Worm (Caenorhabditis elegans): ENCODE data around the gene fbxa-182.

The fbxa-182 gene

ce11 chrII:2403984-2404383, 8.6 kb downstream of the fbxa-182 start, which contains the start of gene F16G10.1:
Gene F16G10.1, plus strand, starts transcription at chrII:2404284.
- no peak for TF ChIP-seq flt-1 (GFP tag; IDR thresholded peaks at IDR 0.05)
- TF ChIP-seq ceh-36 (tag; optimal IDR thresholded peaks at IDR 0.05), result no peak
- TF ChIP-seq tbx-11 (GFP tag; IDR thresholded peaks at IDR 0.05), result no peak
- TF ChIP-seq tbx-37 (GFP tag; conservative IDR thresholded peaks at IDR 0.05), result no peak
- TF ChIP-seq pes-1 (GFP tag; IDR thresholded peaks at IDR 0.05), result no peak
- no peak for TF ChIP-seq hmbx-1 (tag; optimal IDR thresholded peaks at IDR 0.05)
- no peak for TF ChIP-seq tra-4 (tag; optimal IDR thresholded peaks at IDR 0.05)
- TF ChIP-seq aly-1 (tag; optimal IDR thresholded peaks at IDR 0.05), result no peak
- no peak for TF ChIP-seq sea-1 (GFP tag; conservative IDR thresholded peaks at IDR 0.05)
- TF ChIP-seq B0310.2 (tag; optimal IDR thresholded peaks at IDR 0.05), result no peak

ce11 chrII:2399810-2400209, 12.7 kb downstream of the fbxa-182 start:
- TF ChIP-seq hmg-4 (GFP tag; optimal IDR thresholded peaks at IDR 0.05) (no peak), sea-1 (GFP tag; conservative IDR thresholded peaks at IDR 0.05) (no peak), tbx-37 (GFP tag; conservative IDR thresholded peaks at IDR 0.05) (no peak), aly-1 (tag; optimal IDR thresholded peaks at IDR 0.05) (no peak), ama-1 (optimal IDR thresholded peaks at IDR 0.05) (no peak), hnd-1 (tag; optimal IDR thresholded peaks at IDR 0.05) (no peak), ceh-13 (GFP tag; optimal IDR thresholded peaks at IDR 0.05) (no peak), B0310.2 (tag; optimal IDR thresholded peaks at IDR 0.05) (no peak), hmbx-1 (tag; optimal IDR thresholded peaks at IDR 0.05) (no peak), F13C5.2 (tag; optimal IDR thresholded peaks at IDR 0.05) (no peak), ceh-36 (tag; optimal IDR thresholded peaks at IDR 0.05) (no peak), ets-7 (tag; optimal IDR thresholded peaks at IDR 0.05) (no peak), tbx-11 (GFP tag; IDR thresholded peaks at IDR 0.05) (no peak), flt-1 (GFP tag; IDR thresholded peaks at IDR 0.05) (no peak), tra-4 (tag; optimal IDR thresholded peaks at IDR 0.05) (no peak), scrt-1 (GFP tag; IDR thresholded peaks at IDR 0.05) (no peak), pes-1 (GFP tag; IDR thresholded peaks at IDR 0.05) (no peak)

DNA sequence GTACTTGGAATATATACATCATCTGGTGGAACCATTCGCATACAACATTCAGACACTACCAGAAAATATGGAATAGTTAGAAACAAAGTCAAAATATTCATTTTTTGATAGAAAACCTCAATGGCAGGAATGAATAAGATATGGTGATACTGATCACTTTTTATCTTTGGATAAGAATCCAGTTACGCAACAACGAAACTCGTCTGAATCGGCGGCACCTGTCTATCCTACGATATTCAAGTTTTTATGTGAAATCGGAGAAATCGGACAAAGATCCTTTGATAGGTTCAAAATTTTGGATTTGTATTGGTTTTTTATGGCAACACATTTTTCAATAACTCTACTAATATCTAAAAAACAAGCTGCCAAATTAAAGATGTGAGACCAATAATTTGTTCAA, 13.7 kb downstream of the fbxa-182 start, which contains the start of gene F16G10.14:
Gene F16G10.14 (minus strand): TSS at position 101 of the 400 bp plus-strand sequence.
- no peak for TF ChIP-seq B0310.2 (tag; optimal IDR thresholded peaks at IDR 0.05)
- no peak for TF ChIP-seq F13C5.2 (tag; optimal IDR thresholded peaks at IDR 0.05)
- TF ChIP-seq flt-1 (GFP tag; IDR thresholded peaks at IDR 0.05), result no peak

- TF ChIP-seq scrt-1 (GFP tag; IDR thresholded peaks at IDR 0.05) (no peak), sea-1 (GFP tag; conservative IDR thresholded peaks at IDR 0.05) (no peak), hmbx-1 (tag; optimal IDR thresholded peaks at IDR 0.05) (no peak), ets-7 (tag; optimal IDR thresholded peaks at IDR 0.05) (no peak), flt-1 (GFP tag; IDR thresholded peaks at IDR 0.05) (no peak)
Observed at ce11 chrII:2395864-2396263, 16.7 kb downstream of the fbxa-182 start, which contains the start of gene F16G10.13. Gene F16G10.13, minus strand, starts transcription at chrII:2395964.

DNA sequence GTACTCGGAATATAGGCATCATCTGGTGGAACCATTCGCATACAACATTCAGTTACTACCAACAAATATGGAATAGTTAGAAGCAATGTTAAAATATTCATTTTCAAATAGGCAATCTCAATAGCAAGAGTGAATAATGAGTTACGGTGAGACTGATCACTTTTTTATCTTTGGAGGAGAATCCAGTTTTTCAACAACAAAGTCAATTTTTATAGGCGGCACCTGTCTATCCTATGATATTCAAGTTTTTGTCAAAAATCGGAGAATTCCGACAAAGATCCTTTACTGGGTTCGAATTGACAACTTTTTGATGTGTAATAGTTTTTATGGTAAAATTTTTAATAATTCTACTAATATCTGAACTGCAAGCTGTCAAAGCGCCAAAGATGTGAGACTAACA, 18.7 kb downstream of the fbxa-182 start, which contains the start of gene F16G10.11:
Gene F16G10.11 (minus strand): TSS at position 101 of the 400 bp plus-strand sequence.
- no peak for TF ChIP-seq hmbx-1 (tag; optimal IDR thresholded peaks at IDR 0.05)
- no peak for TF ChIP-seq F13C5.2 (tag; optimal IDR thresholded peaks at IDR 0.05)
- no peak for TF ChIP-seq tbx-11 (GFP tag; IDR thresholded peaks at IDR 0.05)
- TF ChIP-seq scrt-1 (GFP tag; IDR thresholded peaks at IDR 0.05), result no peak
- TF ChIP-seq B0310.2 (tag; optimal IDR thresholded peaks at IDR 0.05), result no peak
- no peak for TF ChIP-seq ceh-13 (GFP tag; optimal IDR thresholded peaks at IDR 0.05)
- no peak for TF ChIP-seq sea-1 (GFP tag; conservative IDR thresholded peaks at IDR 0.05)
- no peak for TF ChIP-seq ama-1 (optimal IDR thresholded peaks at IDR 0.05)

DNA sequence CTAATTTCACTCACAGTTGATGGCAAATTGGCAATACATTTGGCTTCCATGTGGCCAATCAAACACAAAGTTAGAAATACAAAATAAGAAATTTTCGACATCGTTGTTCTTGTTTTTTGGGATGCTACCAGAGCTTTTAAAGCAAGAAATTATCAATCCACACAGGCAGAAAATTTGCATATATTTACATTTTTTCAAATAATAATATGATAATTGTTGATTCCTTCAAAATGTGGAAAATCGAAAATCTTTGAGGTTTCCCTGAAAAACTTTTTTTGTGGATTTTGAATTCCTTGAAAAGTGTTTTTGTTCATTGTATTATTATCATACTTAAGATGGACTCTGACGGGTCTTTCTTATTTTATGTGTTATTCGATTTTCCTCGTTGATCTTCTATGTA, 21.7 kb downstream of the fbxa-182 start, which contains the start of gene F16G10.10:
Gene F16G10.10 (minus strand): TSS at position 101 of the 400 bp plus-strand sequence.
- no peak for TF ChIP-seq ets-7 (tag; optimal IDR thresholded peaks at IDR 0.05)
- no peak for TF ChIP-seq aly-1 (tag; optimal IDR thresholded peaks at IDR 0.05)
- no peak for TF ChIP-seq ceh-36 (tag; optimal IDR thresholded peaks at IDR 0.05)
- no peak for TF ChIP-seq tbx-11 (GFP tag; IDR thresholded peaks at IDR 0.05)
- TF ChIP-seq sea-1 (GFP tag; conservative IDR thresholded peaks at IDR 0.05), result no peak

DNA sequence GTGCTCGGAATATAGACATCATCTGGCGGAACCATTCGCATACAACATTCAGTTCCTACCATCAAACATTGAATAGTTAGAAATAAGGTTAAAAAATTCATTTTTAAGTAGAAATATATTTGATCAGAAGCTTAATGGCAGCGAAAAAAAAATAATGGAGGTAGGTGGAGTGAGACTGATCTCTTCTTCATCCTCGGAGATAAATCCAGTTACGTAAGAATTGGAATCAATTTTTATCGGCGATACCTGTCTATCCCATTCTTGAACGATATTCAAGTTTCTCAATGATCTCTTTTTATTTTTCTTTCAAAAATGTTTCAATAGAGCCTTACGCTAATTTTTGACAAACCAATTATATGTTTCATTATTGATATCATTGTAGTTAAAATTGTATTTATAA, 27.1 kb downstream of the fbxa-182 start, which contains the start of gene F16G10.9:
Gene F16G10.9 (minus strand): TSS at position 101 of the 400 bp plus-strand sequence.
- TF ChIP-seq hnd-1 (tag; optimal IDR thresholded peaks at IDR 0.05) (no peak), ets-7 (tag; optimal IDR thresholded peaks at IDR 0.05) (no peak), ceh-36 (tag; optimal IDR thresholded peaks at IDR 0.05) (no peak), scrt-1 (GFP tag; IDR thresholded peaks at IDR 0.05) (no peak), hmbx-1 (tag; optimal IDR thresholded peaks at IDR 0.05) (no peak), tbx-11 (GFP tag; IDR thresholded peaks at IDR 0.05) (no peak), aly-1 (tag; optimal IDR thresholded peaks at IDR 0.05) (no peak), ama-1 (optimal IDR thresholded peaks at IDR 0.05) (no peak), tbx-37 (GFP tag; conservative IDR thresholded peaks at IDR 0.05) (no peak), F13C5.2 (tag; optimal IDR thresholded peaks at IDR 0.05) (no peak), pes-1 (GFP tag; IDR thresholded peaks at IDR 0.05) (no peak), hmg-4 (GFP tag; optimal IDR thresholded peaks at IDR 0.05) (no peak), sea-1 (GFP tag; conservative IDR thresholded peaks at IDR 0.05) (no peak)

DNA sequence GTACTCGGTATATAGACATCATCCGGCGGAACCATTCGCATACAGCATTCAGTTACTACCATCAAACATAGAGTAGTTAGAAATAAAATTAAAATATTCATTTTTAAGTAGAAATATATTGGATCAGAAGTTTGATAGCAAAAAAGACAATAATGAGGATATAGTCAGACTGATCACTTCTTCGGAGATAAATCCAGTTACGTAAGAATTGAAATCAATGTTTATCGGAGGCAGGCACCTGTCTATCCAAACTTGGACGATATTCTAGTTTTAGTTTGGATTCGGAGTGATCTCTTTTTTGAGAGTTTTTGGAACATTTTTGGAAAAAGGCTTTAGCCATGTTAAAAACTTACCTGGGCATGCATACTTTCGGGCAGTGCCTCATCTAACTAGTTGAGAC, 29.2 kb downstream of the fbxa-182 start, which contains the start of gene F16G10.8:
Gene F16G10.8 (minus strand): TSS at position 101 of the 400 bp plus-strand sequence.
- TF ChIP-seq hnd-1 (tag; optimal IDR thresholded peaks at IDR 0.05) (no peak), hmbx-1 (tag; optimal IDR thresholded peaks at IDR 0.05) (no peak), ceh-36 (tag; optimal IDR thresholded peaks at IDR 0.05) (no peak)
